Fruit fly (Drosophila melanogaster) whole organism, larva: ENCODE data around the gene PGRP-SA.
A peak's percentile ranks its signal among the peaks of the same experiment; 100 is the strongest.

Experiments used
- noc ChIP-seq: fragments of 200-800 bp; sonication (Bioruptor generic); optimal IDR thresholded peaks from 3 replicates; lab custom pipeline; 2019; ENCODE audit warnings: missing biosample characterization, mild to moderate bottlenecking, missing genetic modification characterization, moderate library complexity

Gene PGRP-SA

dm6 chrX:11561450-11562040, at the start of gene PGRP-SA:
TSS of gene PGRP-SA (plus strand) at chrX:11561643.
- peak; percentile 59 for TF ChIP-seq noc

- TF ChIP-seq noc, result no peak
Observed at dm6 chrX:11511955-11512354, 49.5 kb upstream of the PGRP-SA start.

- no peak for TF ChIP-seq noc
Observed at dm6 chrX:11512868-11513267, 48.6 kb upstream of the PGRP-SA start.

dm6 chrX:11515550-11515949, 45.9 kb upstream of the PGRP-SA start:
- TF ChIP-seq noc, result no peak

dm6 chrX:11517295-11517694, 44.1 kb upstream of the PGRP-SA start:
- TF ChIP-seq noc, result no peak

- TF ChIP-seq noc, result peak; percentile 87
Observed at dm6 chrX:11518435-11518834, 43.0 kb upstream of the PGRP-SA start.

- TF ChIP-seq noc, result no peak
Observed at dm6 chrX:11520209-11520608, 41.2 kb upstream of the PGRP-SA start.

- peak; percentile 25 for TF ChIP-seq noc
Observed at dm6 chrX:11521561-11522546, 39.6 kb upstream of the PGRP-SA start.

- no peak for TF ChIP-seq noc
Observed at dm6 chrX:11523921-11524320, 37.5 kb upstream of the PGRP-SA start.

dm6 chrX:11527088-11527635, 34.3 kb upstream of the PGRP-SA start:
- TF ChIP-seq noc, result no peak

- TF ChIP-seq noc, result no peak
Observed at dm6 chrX:11528026-11528702, 33.3 kb upstream of the PGRP-SA start.

- no peak for TF ChIP-seq noc
Observed at dm6 chrX:11531245-11531644, 30.2 kb upstream of the PGRP-SA start.

- no peak for TF ChIP-seq noc
Observed at dm6 chrX:11542502-11542901, 18.9 kb upstream of the PGRP-SA start.

- no peak for TF ChIP-seq noc
Observed at dm6 chrX:11543318-11543717, 18.1 kb upstream of the PGRP-SA start.

- no peak for TF ChIP-seq noc
Observed at dm6 chrX:11544110-11544950, 17.1 kb upstream of the PGRP-SA start.

- no peak for TF ChIP-seq noc
Observed at dm6 chrX:11544951-11545426, 16.5 kb upstream of the PGRP-SA start.
